Fruit fly (Drosophila melanogaster) whole organism, embryonic: ENCODE data around the gene crc.

Source experiments
- Blimp-1 ChIP-seq: fragments of 200-800 bp; sonication (Bioruptor generic); optimal IDR thresholded peaks from 3 replicates; lab custom pipeline; 2018; ENCODE audit warnings: missing biosample characterization, missing genetic modification characterization, mild to moderate bottlenecking, moderate library complexity, missing genetic modification reagents
- C15 ChIP-seq: fragments of 200-800 bp; sonication (Bioruptor generic); IDR thresholded peaks from 3 replicates; pipeline ENCODE4 v1.3.6; 2022; ENCODE audit warnings: missing biosample characterization, missing genetic modification characterization
- CG11696 ChIP-seq: fragments of 200-800 bp; sonication (Bioruptor generic); IDR thresholded peaks from 2 replicates; pipeline ENCODE4 v1.3.6; 2022; ENCODE audit warnings: missing biosample characterization, missing genetic modification characterization
- CG12104 ChIP-seq: fragments of 200-800 bp; sonication (Bioruptor generic); optimal IDR thresholded peaks from 3 replicates; lab custom pipeline; 2016; ENCODE audit warnings: missing biosample characterization, missing genetic modification characterization
- CG14441 ChIP-seq: fragments of 200-800 bp; sonication (Bioruptor generic); IDR thresholded peaks from 2 replicates; pipeline ENCODE4 v1.3.6; 2022; ENCODE audit warnings: missing biosample characterization, missing genetic modification characterization
- CG14710 ChIP-seq: fragments of 200-800 bp; sonication (Bioruptor generic); optimal IDR thresholded peaks from 3 replicates; lab custom pipeline; 2019; ENCODE audit warnings: missing biosample characterization, mild to moderate bottlenecking, missing genetic modification characterization, moderate library complexity
- CG15479 ChIP-seq: fragments of 200-800 bp; sonication (Bioruptor generic); optimal IDR thresholded peaks from 3 replicates; lab custom pipeline; 2019; ENCODE audit warnings: missing biosample characterization, mild to moderate bottlenecking, missing genetic modification characterization, moderate library complexity
- CG17359 ChIP-seq: fragments of 200-800 bp; sonication (Bioruptor generic); optimal IDR thresholded peaks from 3 replicates; lab custom pipeline; 2018; ENCODE audit warnings: missing biosample characterization, mild to moderate bottlenecking, missing genetic modification characterization, moderate library complexity
- CG18599 ChIP-seq: fragments of 200-800 bp; sonication (Bioruptor generic); optimal IDR thresholded peaks from 3 replicates; lab custom pipeline; 2017; ENCODE audit warnings: missing biosample characterization, missing genetic modification characterization, mild to moderate bottlenecking, moderate library complexity, missing genetic modification reagents
- CG2199 ChIP-seq: fragments of 200-800 bp; sonication (Bioruptor generic); IDR thresholded peaks from 3 replicates; pipeline ENCODE4 v1.3.6; 2022; ENCODE audit warnings: missing biosample characterization, missing genetic modification characterization
- CG30020 ChIP-seq: fragments of 200-800 bp; optimal IDR thresholded peaks from 2 replicates; lab custom pipeline; 2019; ENCODE audit warnings: missing biosample characterization, mild to moderate bottlenecking, missing genetic modification characterization, moderate library complexity
- CG34224 ChIP-seq: fragments of 200-800 bp; sonication (Bioruptor generic); IDR thresholded peaks from 3 replicates; pipeline ENCODE4 v1.3.6; 2022; ENCODE audit warnings: missing biosample characterization, missing genetic modification characterization; ENCODE audit not compliant: partially characterized antibody
- CG34376 ChIP-seq: fragments of 200-800 bp; sonication (Bioruptor generic); optimal IDR thresholded peaks from 2 replicates; lab custom pipeline; 2018; ENCODE audit warnings: missing biosample characterization, mild to moderate bottlenecking, missing genetic modification characterization
- CG4730 ChIP-seq: fragments of 200-800 bp; sonication (Bioruptor generic); IDR thresholded peaks from 2 replicates; pipeline ENCODE4 v1.3.6; 2022; ENCODE audit warnings: missing biosample characterization, missing genetic modification characterization
- CG7786 ChIP-seq: fragments of 200-800 bp; sonication (Bioruptor generic); optimal IDR thresholded peaks from 2 replicates; lab custom pipeline; 2016; ENCODE audit warnings: missing biosample characterization, missing genetic modification characterization
- CG7987 ChIP-seq: fragments of 200-800 bp; sonication (Bioruptor generic); optimal IDR thresholded peaks from 2 replicates; lab custom pipeline; 2018; ENCODE audit warnings: missing biosample characterization, mild to moderate bottlenecking, missing genetic modification characterization, moderate library complexity
- CTCF ChIP-seq: fragments of 200-800 bp; sonication (Bioruptor generic); optimal IDR thresholded peaks from 2 replicates; lab custom pipeline; 2017; ENCODE audit warnings: missing biosample characterization, mild to moderate bottlenecking, missing genetic modification characterization, moderate library complexity
- D ChIP-seq, 2 experiments: fragments of 200-800 bp in 1 of 2; fragments of >200 bp in 1 of 2; sonication (Bioruptor generic) in 1 of 2; optimal IDR thresholded peaks; 2 replicates in 1 of 2; 3 replicates in 1 of 2; lab custom pipeline; 2017; ENCODE audit warnings: mild to moderate bottlenecking in 1 of 2, missing biosample characterization in 1 of 2, missing genetic modification characterization in 1 of 2, missing genetic modification reagents in 1 of 2
- Deaf1 ChIP-seq: fragments of 200-800 bp; optimal IDR thresholded peaks from 3 replicates; lab custom pipeline; 2019; ENCODE audit warnings: missing biosample characterization, mild to moderate bottlenecking, missing genetic modification characterization, moderate library complexity
- Dip3 ChIP-seq: fragments of 200-800 bp; sonication (Bioruptor generic); optimal IDR thresholded peaks from 3 replicates; lab custom pipeline; 2016; ENCODE audit warnings: missing biosample characterization, missing genetic modification characterization
- Ets65A ChIP-seq: fragments of 200-800 bp; sonication (Bioruptor generic); peaks from one replicate; lab custom pipeline; 2016; ENCODE audit warnings: missing biosample characterization, missing genetic modification characterization
- Hand ChIP-seq: fragments of 200-800 bp; sonication (Bioruptor generic); optimal IDR thresholded peaks from 2 replicates; lab custom pipeline; 2017; ENCODE audit warnings: mild to moderate bottlenecking, missing biosample characterization, missing genetic modification reagents, missing genetic modification characterization
- Hey ChIP-seq: fragments of 200-800 bp; sonication (Bioruptor generic); optimal IDR thresholded peaks from 3 replicates; lab custom pipeline; 2018; ENCODE audit warnings: missing biosample characterization, mild to moderate bottlenecking, missing genetic modification characterization
- Hr78 ChIP-seq, 2 experiments: fragments of 200-800 bp in 1 of 2; fragments of >200 bp in 1 of 2; sonication (Bioruptor generic) in 1 of 2; optimal IDR thresholded peaks; 2 replicates each; lab custom pipeline; 2017 to 2019; ENCODE audit warnings: missing biosample characterization in 2 of 2, missing genetic modification characterization in 2 of 2, mild to moderate bottlenecking in 1 of 2, moderate library complexity in 1 of 2
- MTF-1 ChIP-seq: fragments of 200-800 bp; sonication (Bioruptor generic); optimal IDR thresholded peaks from 2 replicates; lab custom pipeline; 2018; ENCODE audit warnings: missing biosample characterization, mild to moderate bottlenecking, missing genetic modification characterization, borderline replicate concordance
- Med ChIP-seq: fragments of 200-800 bp; sonication (Bioruptor generic); peaks from one replicate; lab custom pipeline; 2016; ENCODE audit warnings: missing biosample characterization, missing genetic modification characterization, mild to moderate bottlenecking, inconsistent platforms, moderate library complexity
- Myb ChIP-seq: fragments of 200-800 bp; sonication (Bioruptor generic); optimal IDR thresholded peaks from 2 replicates; lab custom pipeline; 2016; ENCODE audit warnings: missing biosample characterization, missing genetic modification characterization
- Optix ChIP-seq: fragments of 200-800 bp; sonication (Bioruptor generic); IDR thresholded peaks from 3 replicates; pipeline ENCODE4 v1.3.6; 2022; ENCODE audit warnings: missing biosample characterization, missing genetic modification characterization
- Pdp1 ChIP-seq, 2 experiments: fragments of 200-800 bp; sonication (Bioruptor generic); optimal IDR thresholded peaks; 3 replicates each; lab custom pipeline; 2016; ENCODE audit warnings: missing biosample characterization in 2 of 2, missing genetic modification characterization in 2 of 2, mild to moderate bottlenecking in 1 of 2, moderate library complexity in 1 of 2
- Poxn ChIP-seq: fragments of 200-800 bp; sonication (Bioruptor generic); IDR thresholded peaks from 2 replicates; pipeline ENCODE4 v1.3.6; 2022; ENCODE audit warnings: missing biosample characterization, missing genetic modification characterization
- Ptx1 ChIP-seq: fragments of 200-800 bp; sonication (Bioruptor generic); IDR thresholded peaks from 2 replicates; pipeline ENCODE4 v1.3.6; 2022; ENCODE audit warnings: missing biosample characterization, missing genetic modification characterization
- Trl ChIP-seq, 3 experiments: fragments of >200 bp in 2 of 3; fragments of 200-800 bp in 1 of 3; sonication (Bioruptor generic) in 1 of 3; optimal IDR thresholded peaks; 2 replicates in 1 of 3; 3 replicates in 2 of 3; lab custom pipeline; 2016 to 2017; ENCODE audit warnings: missing biosample characterization in 1 of 3, missing genetic modification characterization in 1 of 3
- chinmo ChIP-seq: fragments of 200-800 bp; sonication (Bioruptor generic); IDR thresholded peaks from 4 replicates; pipeline ENCODE4 v1.3.6; 2022; ENCODE audit warnings: missing biosample characterization, missing genetic modification characterization; ENCODE audit not compliant: partially characterized antibody
- cwo ChIP-seq: fragments of 200-800 bp; sonication (Bioruptor generic); optimal IDR thresholded peaks from 3 replicates; lab custom pipeline; 2017; ENCODE audit warnings: missing biosample characterization, missing genetic modification characterization, mild to moderate bottlenecking, moderate library complexity, missing genetic modification reagents
- exex ChIP-seq: fragments of 200-800 bp; sonication (Bioruptor generic); optimal IDR thresholded peaks from 4 replicates; lab custom pipeline; 2018; ENCODE audit warnings: missing biosample characterization, mild to moderate bottlenecking, missing genetic modification characterization, moderate library complexity
- fd96Cb ChIP-seq: fragments of 200-800 bp; sonication (Bioruptor generic); optimal IDR thresholded peaks from 2 replicates; lab custom pipeline; 2018; ENCODE audit warnings: missing biosample characterization, mild to moderate bottlenecking, missing genetic modification characterization, moderate library complexity
- kni ChIP-seq: fragments of 200-800 bp; sonication (Bioruptor generic); optimal IDR thresholded peaks from 3 replicates; lab custom pipeline; 2017; ENCODE audit warnings: mild to moderate bottlenecking, missing biosample characterization, missing genetic modification reagents, missing genetic modification characterization
- nerfin-2 ChIP-seq: fragments of 200-800 bp; sonication (Bioruptor generic); IDR thresholded peaks from 2 replicates; pipeline ENCODE4 v1.3.6; 2022; ENCODE audit warnings: missing biosample characterization, missing genetic modification characterization; ENCODE audit not compliant: partially characterized antibody
- ro ChIP-seq: fragments of 200-800 bp; sonication (Bioruptor generic); IDR thresholded peaks from 2 replicates; pipeline ENCODE4 v1.3.6; 2022; ENCODE audit warnings: missing biosample characterization, missing genetic modification characterization
- sens ChIP-seq: fragments of 200-800 bp; sonication (Bioruptor generic); peaks from one replicate; lab custom pipeline; 2016; ENCODE audit warnings: missing biosample characterization, missing genetic modification characterization
- sqz ChIP-seq: fragments of 200-800 bp; sonication (Bioruptor generic); optimal IDR thresholded peaks from 3 replicates; lab custom pipeline; 2018; ENCODE audit warnings: missing biosample characterization, mild to moderate bottlenecking, missing genetic modification characterization
- sug ChIP-seq: fragments of 200-800 bp; optimal IDR thresholded peaks from 2 replicates; lab custom pipeline; 2019; ENCODE audit warnings: missing biosample characterization, mild to moderate bottlenecking, missing genetic modification characterization, moderate library complexity
- wdn ChIP-seq: fragments of 200-800 bp; sonication (Bioruptor generic); IDR thresholded peaks from 2 replicates; pipeline ENCODE4 v1.3.6; 2022; ENCODE audit warnings: missing biosample characterization, missing genetic modification characterization
- zen ChIP-seq: fragments of 200-800 bp; sonication (Bioruptor generic); optimal IDR thresholded peaks from 3 replicates; lab custom pipeline; 2018; ENCODE audit warnings: missing biosample characterization, mild to moderate bottlenecking, missing genetic modification characterization, moderate library complexity

The crc gene

DNA sequence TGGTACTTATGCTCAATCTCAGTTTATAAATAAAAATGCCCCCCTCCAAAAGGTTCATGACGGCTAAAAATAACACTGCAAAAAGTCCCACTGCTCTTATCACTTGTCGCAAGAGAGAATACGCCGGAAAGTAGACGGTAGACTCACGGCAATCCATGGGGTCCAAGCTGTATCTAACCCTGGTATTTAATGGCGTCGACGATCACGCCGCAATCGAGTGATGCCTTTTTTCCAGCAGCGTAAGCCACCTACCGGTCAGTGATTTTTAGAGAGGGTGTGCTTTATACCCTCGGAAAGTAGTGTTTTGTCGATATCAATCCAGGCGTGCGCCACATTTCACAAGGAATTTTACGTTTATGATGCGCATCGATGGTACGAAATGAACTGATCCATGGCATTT is 11.1 kb upstream of the crc start:
- TF ChIP-seq MTF-1: no peak
- peak; percentile 94 for TF ChIP-seq CG7987 (GFP tag; lab: Kevin White, UChicago)
- no peak for TF ChIP-seq Blimp-1 (GFP tag; lab: Kevin White, UChicago)
- peak; percentile 95 for TF ChIP-seq sug (tag; lab: Kevin White, UChicago)
- no peak for TF ChIP-seq CG30020 (tag; lab: Kevin White, UChicago)
- TF ChIP-seq D (optimal IDR thresholded peaks at IDR 0.05; lab: Kevin White, UChicago): no peak
- no peak for TF ChIP-seq D (GFP tag; optimal IDR thresholded peaks at IDR 0.05; lab: Kevin White, UChicago)
- peak; percentile 27 for TF ChIP-seq exex (tag; lab: Kevin White, UChicago)
- peak; percentile 52 for TF ChIP-seq CG34376 (GFP tag; lab: Kevin White, UChicago)
- peak; percentile 36; the same call in 1 of the 3 replicates for TF ChIP-seq CG2199
- no peak for TF ChIP-seq sqz (GFP tag; lab: Kevin White, UChicago)
- no peak for TF ChIP-seq Ptx1 (GFP tag; lab: Robert Waterston, UW)
- no peak for TF ChIP-seq CG14710 (tag; lab: Kevin White, UChicago)
- TF ChIP-seq zen (tag; lab: Kevin White, UChicago): no peak
- no peak for TF ChIP-seq kni (GFP tag; lab: Kevin White, UChicago)
- no peak for TF ChIP-seq CG14441 (GFP tag; lab: Robert Waterston, UW)
- peak; percentile 18 for TF ChIP-seq cwo
- no peak for TF ChIP-seq Poxn (GFP tag; lab: Robert Waterston, UW)
- TF ChIP-seq CTCF: peak; percentile 57
- TF ChIP-seq Trl (optimal IDR thresholded peaks at IDR 0.05; lab: Kevin White, UChicago): no peak
- TF ChIP-seq Trl (GFP tag; optimal IDR thresholded peaks at IDR 0.05; lab: Kevin White, UChicago): no peak

DNA sequence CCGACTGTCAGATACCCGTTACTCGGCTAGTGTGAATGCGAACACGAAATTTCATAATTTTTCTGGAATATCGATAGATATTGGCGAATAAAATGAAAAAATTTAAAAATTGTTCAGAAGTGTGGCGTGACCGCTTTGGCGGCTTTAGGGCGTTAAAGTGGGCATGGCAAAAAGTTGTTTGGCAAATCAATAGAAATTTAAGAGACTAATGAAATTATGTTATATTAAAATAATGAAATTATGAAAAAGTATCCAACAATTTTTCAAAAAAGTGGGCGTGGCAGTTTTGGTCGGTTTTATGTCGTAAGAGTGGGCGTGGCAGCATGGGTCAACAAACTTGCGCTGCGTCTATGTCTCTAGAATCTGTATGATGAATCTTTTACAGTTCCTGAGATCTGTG is 8.6 kb upstream of the crc start:
- TF ChIP-seq CG17359 (tag; lab: Kevin White, UChicago): no peak
- no peak for TF ChIP-seq CG12104 (GFP tag; lab: Kevin White, UChicago)
- no peak for TF ChIP-seq CG34224 (GFP tag; lab: Robert Waterston, UW)
- no peak for TF ChIP-seq CG7786 (GFP tag; lab: Kevin White, UChicago)
- peak; percentile 25 for TF ChIP-seq Ets65A (GFP tag; lab: Kevin White, UChicago)
- TF ChIP-seq Dip3 (GFP tag; lab: Kevin White, UChicago): no peak
- TF ChIP-seq Med (GFP tag; lab: Kevin White, UChicago): peak; percentile 48
- TF ChIP-seq CG11696 (GFP tag; lab: Robert Waterston, UW): no peak

DNA sequence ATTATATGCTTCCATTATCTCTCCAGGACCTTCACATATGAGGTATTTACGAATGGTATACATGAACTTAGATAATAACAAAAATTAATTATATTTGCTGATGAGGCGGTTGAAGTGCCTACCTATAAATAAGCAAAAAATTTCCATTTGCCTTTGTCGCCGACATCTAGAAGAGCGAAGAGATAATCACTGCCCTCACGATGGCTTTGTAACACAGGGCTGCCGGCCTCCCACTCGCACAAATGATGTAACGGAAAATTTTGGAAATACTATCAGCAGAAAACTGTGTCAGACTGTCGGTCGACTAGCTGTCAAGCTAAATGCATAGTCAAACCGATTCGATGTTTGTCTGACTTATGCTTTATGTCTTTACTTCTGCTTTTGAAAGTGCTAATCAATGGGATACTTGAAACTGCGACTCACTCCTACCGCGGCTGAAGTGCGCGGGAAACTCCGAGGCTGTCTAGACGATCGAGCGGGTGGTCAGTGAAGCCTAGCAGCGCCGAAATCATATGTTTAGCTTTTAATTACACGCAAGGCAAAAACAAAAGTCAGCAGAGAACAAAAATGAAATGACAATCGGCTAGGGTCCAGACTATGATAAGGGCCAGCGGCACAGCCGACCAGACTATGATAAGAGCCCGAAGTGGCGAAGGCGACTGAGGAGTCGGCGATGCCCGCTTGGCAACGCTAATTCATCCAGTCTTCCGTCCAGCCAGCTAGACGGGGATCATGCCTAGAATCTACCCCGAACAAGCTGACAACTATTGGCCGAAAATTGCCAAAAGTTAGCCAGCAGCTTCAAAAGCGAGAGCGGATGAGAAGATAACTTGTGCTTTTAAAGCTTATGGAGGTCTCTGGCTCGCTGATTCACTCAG is 6.8 kb upstream of the crc start:
- TF ChIP-seq sens (peak; percentile 33), wdn (no peak), exex (tag; lab: Kevin White, UChicago) (peak; percentile 80), Optix (no peak), Myb (GFP tag; lab: Kevin White, UChicago) (no peak), CG34376 (GFP tag; lab: Kevin White, UChicago) (peak; percentile 92), CG18599 (peak; percentile 36), Hey (no peak), Pdp1 (GFP tag; optimal IDR thresholded peaks at IDR 0.05; lab: Kevin White, UChicago) (peak in 1 of 2 experiments; percentile 97), fd96Cb (tag; lab: Kevin White, UChicago) (no peak), Deaf1 (tag; lab: Kevin White, UChicago) (peak; percentile 83), chinmo (GFP tag; lab: Robert Waterston, UW) (0 out of 4 replicates have a peak, but pooled peaks have one; percentile 70), Hr78 (GFP tag; optimal IDR thresholded peaks at IDR 0.05; lab: Kevin White, UChicago) (peak in 1 of 2 experiments; percentile 23), CG15479 (peak; percentile 32), C15 (GFP tag; lab: Robert Waterston, UW) (0 out of 3 replicates have a peak, but pooled peaks have one; percentile 7), Hand (GFP tag; lab: Kevin White, UChicago) (peak; percentile 7), cwo (peak; percentile 81), ro (no peak), CG4730 (GFP tag; lab: Robert Waterston, UW) (no peak), nerfin-2 (GFP tag; lab: Robert Waterston, UW) (no peak), sug (tag; lab: Kevin White, UChicago) (peak; percentile 81)
